Worm (Caenorhabditis elegans) whole organism, L2 larva: ENCODE measurements around the gene ric-3.

Experiments used
- C34F6.9 ChIP-seq: fragments of 150-350 bp; optimal IDR thresholded peaks from 2 replicates; lab custom pipeline; 2014; ENCODE audit warnings: missing biosample characterization, missing genetic modification characterization
- F13H6.1 ChIP-seq: sonication (generic microtip); optimal IDR thresholded peaks from 2 replicates; lab custom pipeline; 2016; ENCODE audit warnings: missing genetic modification characterization, missing compliant biosample characterization
- R02D3.7 ChIP-seq: fragments of 150-350 bp; optimal IDR thresholded peaks from 2 replicates; lab custom pipeline; 2014; ENCODE audit warnings: missing biosample characterization, missing genetic modification characterization
- Y55F3AM.14 ChIP-seq: fragments of 200-800 bp; sonication (Bioruptor generic); optimal IDR thresholded peaks from 2 replicates; lab custom pipeline; 2018; ENCODE audit warnings: mild to moderate bottlenecking, missing genetic modification characterization, missing compliant biosample characterization
- ZK546.5 ChIP-seq: sonication (generic microtip); optimal IDR thresholded peaks from 2 replicates; lab custom pipeline; 2017; ENCODE audit warnings: missing biosample characterization, missing genetic modification characterization
- alr-1 ChIP-seq: fragments of 150-350 bp; optimal IDR thresholded peaks from 2 replicates; lab custom pipeline; 2014; ENCODE audit warnings: missing biosample characterization, missing genetic modification characterization
- aly-2 ChIP-seq: fragments of 150-350 bp; optimal IDR thresholded peaks from 2 replicates; lab custom pipeline; 2014; ENCODE audit warnings: missing biosample characterization, missing genetic modification characterization
- ama-1 ChIP-seq: fragments of 150-350 bp; optimal IDR thresholded peaks from 2 replicates; lab custom pipeline; 2018; ENCODE audit warnings: inconsistent platforms
- blmp-1 ChIP-seq: sonication (generic microtip); optimal IDR thresholded peaks from 2 replicates; lab custom pipeline; 2017; ENCODE audit warnings: missing genetic modification characterization, mild to moderate bottlenecking, missing compliant biosample characterization, antibody characterized with exemption, moderate library complexity; ENCODE audit not compliant: insufficient read depth
- ceh-16 ChIP-seq: fragments of 150-350 bp; optimal IDR thresholded peaks from 2 replicates; lab custom pipeline; 2014; ENCODE audit warnings: missing biosample characterization, missing genetic modification characterization
- ceh-82 ChIP-seq: fragments of 150-350 bp; optimal IDR thresholded peaks from 2 replicates; lab custom pipeline; 2014; ENCODE audit warnings: missing biosample characterization, missing genetic modification characterization
- crh-2 ChIP-seq: sonication (generic microtip); optimal IDR thresholded peaks from 2 replicates; lab custom pipeline; 2017; ENCODE audit warnings: missing biosample characterization, missing genetic modification characterization
- dmd-4 ChIP-seq: sonication (generic microtip); optimal IDR thresholded peaks from 2 replicates; lab custom pipeline; 2017; ENCODE audit warnings: missing biosample characterization, missing genetic modification characterization
- egl-27 ChIP-seq: sonication (generic microtip); optimal IDR thresholded peaks from 3 replicates; lab custom pipeline; 2017; ENCODE audit warnings: missing biosample characterization, missing genetic modification reagents, missing genetic modification characterization
- elt-1 ChIP-seq: fragments of 150-350 bp; optimal IDR thresholded peaks from 2 replicates; lab custom pipeline; 2014; ENCODE audit warnings: missing biosample characterization, missing genetic modification characterization
- elt-3 ChIP-seq: sonication (generic microtip); optimal IDR thresholded peaks from 2 replicates; lab custom pipeline; 2017; ENCODE audit warnings: missing biosample characterization, missing genetic modification characterization
- fos-1 ChIP-seq: fragments of 150-350 bp; optimal IDR thresholded peaks from 2 replicates; lab custom pipeline; 2014; ENCODE audit warnings: missing biosample characterization, missing genetic modification characterization
- gmeb-1 ChIP-seq: fragments of 150-350 bp; optimal IDR thresholded peaks from 2 replicates; lab custom pipeline; 2014; ENCODE audit warnings: missing biosample characterization, missing genetic modification characterization
- lin-11 ChIP-seq: fragments of 150-350 bp; sonication (generic microtip); optimal IDR thresholded peaks from 2 replicates; lab custom pipeline; 2014; ENCODE audit warnings: missing biosample characterization, missing genetic modification characterization, inconsistent platforms, mixed read lengths
- lin-13 ChIP-seq: fragments of 150-350 bp; optimal IDR thresholded peaks from 2 replicates; lab custom pipeline; 2014; ENCODE audit warnings: missing biosample characterization, missing genetic modification reagents, missing genetic modification characterization
- lin-39 ChIP-seq: fragments of 150-350 bp; optimal IDR thresholded peaks from 2 replicates; lab custom pipeline; 2014; ENCODE audit warnings: missing biosample characterization, missing genetic modification reagents, missing genetic modification characterization
- lsy-2 ChIP-seq, 2 experiments: fragments of 150-350 bp in 1 of 2; sonication (generic microtip) in 1 of 2; optimal IDR thresholded peaks; 2 replicates each; lab custom pipeline; 2014 to 2017; ENCODE audit warnings: missing biosample characterization in 2 of 2, missing genetic modification characterization in 2 of 2
- mab-5 ChIP-seq: fragments of 150-350 bp; optimal IDR thresholded peaks from 2 replicates; lab custom pipeline; 2014; ENCODE audit warnings: missing biosample characterization, missing genetic modification characterization
- mbf-1 ChIP-seq: sonication (generic microtip); optimal IDR thresholded peaks from 2 replicates; lab custom pipeline; 2017; ENCODE audit warnings: missing biosample characterization, missing genetic modification characterization
- mdl-1 ChIP-seq, 2 experiments: fragments of 150-350 bp in 1 of 2; sonication (generic microtip) in 1 of 2; optimal IDR thresholded peaks; 2 replicates each; lab custom pipeline; 2017; ENCODE audit warnings: missing biosample characterization in 2 of 2, missing genetic modification characterization in 2 of 2
- nhr-10 ChIP-seq: sonication (generic microtip); optimal IDR thresholded peaks from 2 replicates; lab custom pipeline; 2017; ENCODE audit warnings: missing biosample characterization, missing genetic modification characterization
- nhr-11 ChIP-seq: fragments of 150-350 bp; optimal IDR thresholded peaks from 2 replicates; lab custom pipeline; 2014; ENCODE audit warnings: missing biosample characterization, missing genetic modification characterization
- nhr-12 ChIP-seq: fragments of 150-350 bp; optimal IDR thresholded peaks from 2 replicates; lab custom pipeline; 2014; ENCODE audit warnings: missing biosample characterization, missing genetic modification characterization
- nhr-129 ChIP-seq: fragments of 150-350 bp; optimal IDR thresholded peaks from 2 replicates; lab custom pipeline; 2014; ENCODE audit warnings: missing biosample characterization, missing genetic modification characterization
- nhr-21 ChIP-seq: fragments of 150-350 bp; optimal IDR thresholded peaks from 2 replicates; lab custom pipeline; 2014; ENCODE audit warnings: missing biosample characterization, missing genetic modification characterization
- nhr-23 ChIP-seq: fragments of 150-350 bp; optimal IDR thresholded peaks from 2 replicates; lab custom pipeline; 2014; ENCODE audit warnings: missing biosample characterization, missing genetic modification reagents, missing genetic modification characterization
- nhr-237 ChIP-seq: fragments of 150-350 bp; optimal IDR thresholded peaks from 2 replicates; lab custom pipeline; 2014; ENCODE audit warnings: missing biosample characterization, missing genetic modification characterization
- nhr-25 ChIP-seq: fragments of 150-350 bp; sonication (generic microtip); optimal IDR thresholded peaks from 3 replicates; lab custom pipeline; 2014; ENCODE audit warnings: missing biosample characterization, missing genetic modification characterization
- nhr-6 ChIP-seq: fragments of 150-350 bp; optimal IDR thresholded peaks from 2 replicates; lab custom pipeline; 2014; ENCODE audit warnings: missing biosample characterization, missing genetic modification characterization
- nhr-77 ChIP-seq: fragments of 150-350 bp; optimal IDR thresholded peaks from 2 replicates; lab custom pipeline; 2014; ENCODE audit warnings: missing biosample characterization, missing genetic modification characterization
- peb-1 ChIP-seq: fragments of 150-350 bp; optimal IDR thresholded peaks from 2 replicates; lab custom pipeline; 2014; ENCODE audit warnings: missing biosample characterization, missing genetic modification characterization
- sem-4 ChIP-seq: fragments of 150-350 bp; optimal IDR thresholded peaks from 2 replicates; lab custom pipeline; 2014; ENCODE audit warnings: missing biosample characterization, missing genetic modification reagents, missing genetic modification characterization
- skn-1 ChIP-seq: sonication (generic microtip); optimal IDR thresholded peaks from 2 replicates; lab custom pipeline; 2017; ENCODE audit warnings: missing biosample characterization, missing genetic modification characterization
- sma-3 ChIP-seq: sonication (generic microtip); optimal IDR thresholded peaks from 2 replicates; lab custom pipeline; 2016; ENCODE audit warnings: missing genetic modification reagents, missing genetic modification characterization, missing compliant biosample characterization
- sma-9 ChIP-seq, 2 experiments: fragments of 150-350 bp in 1 of 2; sonication (generic microtip) in 1 of 2; optimal IDR thresholded peaks; 2 replicates each; lab custom pipeline; 2014 to 2016; ENCODE audit warnings: missing genetic modification characterization in 2 of 2, mild to moderate bottlenecking in 1 of 2, missing biosample characterization in 1 of 2, missing compliant biosample characterization in 1 of 2, missing genetic modification reagents in 1 of 2, moderate library complexity in 1 of 2
- snpc-4 ChIP-seq: fragments of 150-350 bp; optimal IDR thresholded peaks from 2 replicates; lab custom pipeline; 2014; ENCODE audit warnings: missing biosample characterization, missing genetic modification characterization
- unc-39 ChIP-seq: fragments of 150-350 bp; optimal IDR thresholded peaks from 2 replicates; lab custom pipeline; 2014; ENCODE audit warnings: missing biosample characterization, missing genetic modification characterization
- unc-55 ChIP-seq: fragments of 150-350 bp; sonication (generic microtip); optimal IDR thresholded peaks from 3 replicates; lab custom pipeline; 2014; ENCODE audit warnings: missing biosample characterization, missing genetic modification reagents, missing genetic modification characterization
- unc-62 ChIP-seq: fragments of 150-350 bp; optimal IDR thresholded peaks from 2 replicates; lab custom pipeline; 2014; ENCODE audit warnings: missing biosample characterization, missing genetic modification reagents, missing genetic modification characterization
- zag-1 ChIP-seq: fragments of 150-350 bp; optimal IDR thresholded peaks from 2 replicates; lab custom pipeline; 2014; ENCODE audit warnings: missing biosample characterization, missing genetic modification characterization
- ztf-1 ChIP-seq: fragments of 200-800 bp; sonication (Bioruptor generic); conservative IDR thresholded peaks from 2 replicates; pipeline ENCODE4 v1.3.6; 2022; ENCODE audit warnings: missing genetic modification characterization, missing compliant biosample characterization
- ztf-11 ChIP-seq: sonication (generic microtip); optimal IDR thresholded peaks from 2 replicates; lab custom pipeline; 2017; ENCODE audit warnings: missing biosample characterization, missing genetic modification characterization
- ztf-4 ChIP-seq: fragments of 150-350 bp; optimal IDR thresholded peaks from 2 replicates; lab custom pipeline; 2014; ENCODE audit warnings: missing biosample characterization, missing genetic modification characterization

Gene ric-3

ce11 chrIV:7790151-7790691, 27.8 kb upstream of the ric-3 start:
- no peak for TF ChIP-seq ceh-16 (tag; lab: Kevin White, UChicago)

ce11 chrIV:7790801-7791588, 27.1 kb upstream of the ric-3 start, which contains the start of gene rsp-6:
Gene rsp-6 (minus strand): TSS chrIV:7791229.
- TF ChIP-seq mbf-1 (tag; lab: Kevin White, UChicago) (no peak), lin-39 (tag; lab: Kevin White, UChicago) (peak; percentile 55), sem-4 (tag; lab: Kevin White, UChicago) (peak; percentile 48), nhr-6 (peak; percentile 64), nhr-237 (tag; lab: Kevin White, UChicago) (no peak), unc-55 (GFP tag; lab: Kevin White, UChicago) (peak; percentile 97), sma-3 (GFP tag; lab: Kevin White, UChicago) (peak; percentile 82), lsy-2 (tag; optimal IDR thresholded peaks at IDR 0.05; lab: Kevin White, UChicago) (peak; percentile 96 to 99), nhr-129 (tag; lab: Kevin White, UChicago) (peak; percentile 95), skn-1 (tag; lab: Kevin White, UChicago) (peak; percentile 66), crh-2 (peak; percentile 91), peb-1 (no peak), zag-1 (tag; lab: Kevin White, UChicago) (peak; percentile 36), egl-27 (tag; lab: Kevin White, UChicago) (peak; percentile 18), nhr-25 (peak; percentile 71), gmeb-1 (peak; percentile 88), nhr-77 (no peak), alr-1 (tag; lab: Kevin White, UChicago) (peak; percentile 80), blmp-1 (peak; percentile 14), ceh-16 (tag; lab: Kevin White, UChicago) (peak; percentile 65), unc-62 (no peak), elt-1 (tag; lab: Kevin White, UChicago) (no peak), Y55F3AM.14 (GFP tag; lab: Kevin White, UChicago) (no peak), lin-11 (tag; lab: Kevin White, UChicago) (peak; percentile 94), F13H6.1 (tag; lab: Kevin White, UChicago) (peak; percentile 76), elt-3 (tag; lab: Kevin White, UChicago) (no peak), lin-13 (peak; percentile 93), unc-39 (tag; lab: Kevin White, UChicago) (no peak), ztf-4 (tag; lab: Kevin White, UChicago) (peak; percentile 86), aly-2 (tag; lab: Kevin White, UChicago) (no peak), ama-1 (lab: Kevin White, UChicago) (peak; percentile 67), ceh-82 (tag; lab: Kevin White, UChicago) (peak; percentile 59), snpc-4 (peak; percentile 71), ztf-1 (no peak), fos-1 (peak; percentile 39), R02D3.7 (tag; lab: Kevin White, UChicago) (peak; percentile 4), sma-9 (GFP tag; optimal IDR thresholded peaks at IDR 0.05; lab: Kevin White, UChicago) (peak; percentile 74), sma-9 (tag; optimal IDR thresholded peaks at IDR 0.05; lab: Kevin White, UChicago) (no peak), dmd-4 (tag; lab: Kevin White, UChicago) (no peak), nhr-10 (no peak), nhr-23 (tag; lab: Kevin White, UChicago) (no peak), mdl-1 (tag; optimal IDR thresholded peaks at IDR 0.05; lab: Kevin White, UChicago) (peak in 1 of 2 experiments; percentile 62), mab-5 (tag; lab: Kevin White, UChicago) (peak; percentile 88), nhr-21 (tag; lab: Kevin White, UChicago) (peak; percentile 67), C34F6.9 (tag; lab: Kevin White, UChicago) (peak; percentile 90), ZK546.5 (tag; lab: Kevin White, UChicago) (peak; percentile 66), nhr-11 (tag; lab: Kevin White, UChicago) (no peak), ztf-11 (no peak), nhr-12 (tag; lab: Kevin White, UChicago) (no peak)
